Fruit fly (Drosophila melanogaster) whole organism, embryonic: Measurements from ENCODE around the gene ct.
A peak's percentile ranks its signal among the peaks of the same experiment; 100 is the strongest.

Experiments used
- Adf1 ChIP-seq: fragments of 200-800 bp; sonication (Bioruptor generic); IDR thresholded peaks from 2 replicates; pipeline ENCODE4 v1.3.6; 2022; ENCODE audit warnings: missing biosample characterization, missing genetic modification characterization
- CG10321 ChIP-seq: fragments of 200-800 bp; sonication (Bioruptor generic); IDR thresholded peaks from 2 replicates; pipeline ENCODE4 v1.3.6; 2022; ENCODE audit warnings: missing biosample characterization, missing genetic modification characterization
- CG14014 ChIP-seq: fragments of 200-800 bp; sonication (Bioruptor generic); IDR thresholded peaks from 2 replicates; pipeline ENCODE4 v1.3.6; 2022; ENCODE audit warnings: missing biosample characterization, missing genetic modification characterization
- CG15269 ChIP-seq: fragments of 200-800 bp; sonication (Bioruptor generic); optimal IDR thresholded peaks from 2 replicates; lab custom pipeline; 2018; ENCODE audit warnings: missing biosample characterization, mild to moderate bottlenecking, missing genetic modification characterization, moderate library complexity
- CG16813 ChIP-seq: fragments of 200-800 bp; sonication (Bioruptor generic); IDR thresholded peaks from 3 replicates; pipeline ENCODE4 v1.3.6; 2022; ENCODE audit warnings: missing biosample characterization, missing genetic modification characterization; ENCODE audit not compliant: partially characterized antibody
- CG17568 ChIP-seq: fragments of 200-800 bp; sonication (Bioruptor generic); optimal IDR thresholded peaks from 2 replicates; lab custom pipeline; 2018; ENCODE audit warnings: missing biosample characterization, mild to moderate bottlenecking, missing genetic modification characterization, moderate library complexity
- CG17802 ChIP-seq: fragments of 200-800 bp; sonication (Bioruptor generic); optimal IDR thresholded peaks from 2 replicates; lab custom pipeline; 2018; ENCODE audit warnings: missing biosample characterization, mild to moderate bottlenecking, missing genetic modification characterization, moderate library complexity
- CG1792 ChIP-seq: fragments of 200-800 bp; sonication (Bioruptor generic); optimal IDR thresholded peaks from 2 replicates; lab custom pipeline; 2016; ENCODE audit warnings: missing biosample characterization, missing genetic modification characterization
- CG18619 ChIP-seq: fragments of 200-800 bp; sonication (Bioruptor generic); optimal IDR thresholded peaks from 3 replicates; lab custom pipeline; 2017; ENCODE audit warnings: missing biosample characterization, mild to moderate bottlenecking, missing genetic modification characterization
- CG31388 ChIP-seq: fragments of 200-800 bp; sonication (Bioruptor generic); optimal IDR thresholded peaks from 2 replicates; lab custom pipeline; 2016; ENCODE audit warnings: missing biosample characterization, missing genetic modification characterization
- CG3281 ChIP-seq: fragments of 200-800 bp; sonication (Bioruptor generic); optimal IDR thresholded peaks from 3 replicates; lab custom pipeline; 2017; ENCODE audit warnings: missing biosample characterization, mild to moderate bottlenecking, missing genetic modification characterization
- CG4820 ChIP-seq: fragments of 200-800 bp; sonication (Bioruptor generic); optimal IDR thresholded peaks from 3 replicates; lab custom pipeline; 2016; ENCODE audit warnings: missing biosample characterization, missing genetic modification characterization
- CG6683 ChIP-seq: fragments of 200-800 bp; sonication (Bioruptor generic); optimal IDR thresholded peaks from 2 replicates; lab custom pipeline; 2017; ENCODE audit warnings: missing biosample characterization, mild to moderate bottlenecking, missing genetic modification characterization, missing genetic modification reagents
- CG7987 ChIP-seq: fragments of 200-800 bp; sonication (Bioruptor generic); optimal IDR thresholded peaks from 2 replicates; lab custom pipeline; 2018; ENCODE audit warnings: missing biosample characterization, mild to moderate bottlenecking, missing genetic modification characterization, moderate library complexity
- CG8281 ChIP-seq: fragments of 200-800 bp; sonication (Bioruptor generic); optimal IDR thresholded peaks from 2 replicates; lab custom pipeline; 2018; ENCODE audit warnings: missing biosample characterization, mild to moderate bottlenecking, missing genetic modification characterization, moderate library complexity
- CkIIα-i1 ChIP-seq: fragments of 200-800 bp; sonication (Bioruptor generic); IDR thresholded peaks from 2 replicates; pipeline ENCODE4 v1.3.6; 2022; ENCODE audit warnings: missing biosample characterization, missing genetic modification characterization
- Dek ChIP-seq: fragments of 200-800 bp; sonication (Bioruptor generic); optimal IDR thresholded peaks from 3 replicates; lab custom pipeline; 2019; ENCODE audit warnings: missing biosample characterization, mild to moderate bottlenecking, missing genetic modification characterization, moderate library complexity
- E2f1 ChIP-seq: fragments of 200-800 bp; sonication (Bioruptor generic); IDR thresholded peaks from 2 replicates; pipeline ENCODE4 v1.3.6; 2022; ENCODE audit warnings: missing biosample characterization, missing genetic modification characterization
- HLHmδ ChIP-seq: fragments of 200-800 bp; sonication (Bioruptor generic); optimal IDR thresholded peaks from 2 replicates; lab custom pipeline; 2018; ENCODE audit warnings: missing biosample characterization, mild to moderate bottlenecking, missing genetic modification characterization, moderate library complexity
- Lim3 ChIP-seq: fragments of 200-800 bp; sonication (Bioruptor generic); IDR thresholded peaks from 2 replicates; pipeline ENCODE4 v1.3.6; 2022; ENCODE audit warnings: missing biosample characterization, missing genetic modification characterization
- Lpt ChIP-seq: fragments of >200 bp; optimal IDR thresholded peaks from 2 replicates; lab custom pipeline; 2018; ENCODE audit warnings: missing biosample characterization, missing genetic modification characterization
- Mad ChIP-seq: fragments of 200-800 bp; sonication (Bioruptor generic); optimal IDR thresholded peaks from 2 replicates; lab custom pipeline; 2016; ENCODE audit warnings: missing biosample characterization, missing genetic modification characterization
- NFAT ChIP-seq: fragments of 200-800 bp; sonication (Bioruptor generic); IDR thresholded peaks from 2 replicates; pipeline ENCODE4 v1.3.6; 2022; ENCODE audit warnings: missing biosample characterization, missing genetic modification characterization
- Scr ChIP-seq: fragments of 200-800 bp; sonication (Bioruptor generic); IDR thresholded peaks from 2 replicates; pipeline ENCODE4 v1.3.6; 2022; ENCODE audit warnings: missing biosample characterization, missing genetic modification characterization; ENCODE audit not compliant: partially characterized antibody
- Sin3A ChIP-seq: fragments of >200 bp; optimal IDR thresholded peaks from 2 replicates; lab custom pipeline; 2018
- Ssrp ChIP-seq: fragments of 200-800 bp; sonication (Bioruptor generic); optimal IDR thresholded peaks from 2 replicates; lab custom pipeline; 2018; ENCODE audit warnings: missing biosample characterization, mild to moderate bottlenecking, missing genetic modification characterization, moderate library complexity
- aop ChIP-seq: fragments of 200-800 bp; sonication (Bioruptor generic); IDR thresholded peaks from 2 replicates; pipeline ENCODE4 v1.3.6; 2022; ENCODE audit warnings: missing biosample characterization, missing genetic modification characterization
- bigmax ChIP-seq: fragments of 200-800 bp; sonication (Bioruptor generic); optimal IDR thresholded peaks from 2 replicates; lab custom pipeline; 2018; ENCODE audit warnings: missing biosample characterization, mild to moderate bottlenecking, missing genetic modification characterization
- chm ChIP-seq: fragments of 200-800 bp; sonication (Bioruptor generic); IDR thresholded peaks from 2 replicates; pipeline ENCODE4 v1.3.6; 2022; ENCODE audit warnings: missing biosample characterization, missing genetic modification characterization
- croc ChIP-seq: fragments of 200-800 bp; sonication (Bioruptor generic); conservative IDR thresholded peaks from 3 replicates; pipeline ENCODE4 v1.3.6; 2022; ENCODE audit warnings: missing biosample characterization, missing genetic modification characterization
- disco-r ChIP-seq: fragments of 200-800 bp; sonication (Bioruptor generic); optimal IDR thresholded peaks from 2 replicates; lab custom pipeline; 2016; ENCODE audit warnings: missing biosample characterization, missing genetic modification characterization
- emc ChIP-seq: fragments of 200-800 bp; sonication (Bioruptor generic); optimal IDR thresholded peaks from 2 replicates; lab custom pipeline; 2016; ENCODE audit warnings: missing biosample characterization, missing genetic modification characterization
- esg ChIP-seq: fragments of 200-800 bp; sonication (Bioruptor generic); conservative IDR thresholded peaks from 2 replicates; pipeline ENCODE4 v1.3.6; 2022; ENCODE audit warnings: missing biosample characterization, missing genetic modification characterization
- ewg ChIP-seq: fragments of 200-800 bp; sonication (Bioruptor generic); optimal IDR thresholded peaks from 3 replicates; lab custom pipeline; 2017; ENCODE audit warnings: mild to moderate bottlenecking, missing biosample characterization, missing genetic modification reagents, missing genetic modification characterization
- fd3F ChIP-seq: fragments of 200-800 bp; sonication (Bioruptor generic); optimal IDR thresholded peaks from 2 replicates; lab custom pipeline; 2018; ENCODE audit warnings: missing biosample characterization, mild to moderate bottlenecking, missing genetic modification characterization, moderate library complexity
- gsb-n ChIP-seq: fragments of 200-800 bp; sonication (Bioruptor generic); optimal IDR thresholded peaks from 3 replicates; lab custom pipeline; 2018; ENCODE audit warnings: missing biosample characterization, mild to moderate bottlenecking, missing genetic modification characterization
- lab ChIP-seq: fragments of 200-800 bp; sonication (Bioruptor generic); optimal IDR thresholded peaks from 3 replicates; lab custom pipeline; 2017; ENCODE audit warnings: missing biosample characterization, missing genetic modification characterization, mild to moderate bottlenecking, moderate library complexity, missing genetic modification reagents
- lilli ChIP-seq: fragments of 200-800 bp; sonication (Bioruptor generic); optimal IDR thresholded peaks from 3 replicates; lab custom pipeline; 2016; ENCODE audit warnings: missing biosample characterization, missing genetic modification characterization
- lov ChIP-seq, 2 experiments: fragments of 200-800 bp in 1 of 2; fragments of >200 bp in 1 of 2; sonication (Bioruptor generic) in 1 of 2; IDR thresholded peaks in 1 of 2; optimal IDR thresholded peaks in 1 of 2; 2 replicates in 1 of 2; 3 replicates in 1 of 2; pipeline versions ENCODE4 v1.3.6 to Lab custom; 2017 to 2022; ENCODE audit warnings: missing biosample characterization in 1 of 2, missing genetic modification characterization in 1 of 2
- nerfin-2 ChIP-seq: fragments of 200-800 bp; sonication (Bioruptor generic); IDR thresholded peaks from 2 replicates; pipeline ENCODE4 v1.3.6; 2022; ENCODE audit warnings: missing biosample characterization, missing genetic modification characterization; ENCODE audit not compliant: partially characterized antibody
- pfk ChIP-seq: fragments of 200-800 bp; sonication (Bioruptor generic); optimal IDR thresholded peaks from 2 replicates; lab custom pipeline; 2018; ENCODE audit warnings: missing biosample characterization, mild to moderate bottlenecking, missing genetic modification characterization, moderate library complexity
- phol ChIP-seq: fragments of 200-800 bp; sonication (Bioruptor generic); optimal IDR thresholded peaks from 3 replicates; lab custom pipeline; 2018; ENCODE audit warnings: missing biosample characterization, mild to moderate bottlenecking, missing genetic modification characterization, moderate library complexity
- sug ChIP-seq: fragments of 200-800 bp; optimal IDR thresholded peaks from 2 replicates; lab custom pipeline; 2019; ENCODE audit warnings: missing biosample characterization, mild to moderate bottlenecking, missing genetic modification characterization, moderate library complexity
- tgo ChIP-seq: fragments of 200-800 bp; sonication (Bioruptor generic); IDR thresholded peaks from 3 replicates; pipeline ENCODE4 v1.3.6; 2022; ENCODE audit warnings: missing biosample characterization, missing genetic modification characterization
- trem ChIP-seq: fragments of 200-800 bp; optimal IDR thresholded peaks from 3 replicates; lab custom pipeline; 2019; ENCODE audit warnings: missing biosample characterization, mild to moderate bottlenecking, missing genetic modification characterization, moderate library complexity
- ttk ChIP-seq: fragments of 200-800 bp; sonication (Bioruptor generic); IDR thresholded peaks from 2 replicates; pipeline ENCODE4 v2.1.2; 2022; ENCODE audit warnings: missing biosample characterization, missing genetic modification characterization
- wdn ChIP-seq: fragments of 200-800 bp; sonication (Bioruptor generic); IDR thresholded peaks from 2 replicates; pipeline ENCODE4 v1.3.6; 2022; ENCODE audit warnings: missing biosample characterization, missing genetic modification characterization
- wor ChIP-seq: fragments of 200-800 bp; sonication (Bioruptor generic); IDR thresholded peaks from 2 replicates; pipeline ENCODE4 v1.3.6; 2022; ENCODE audit warnings: missing biosample characterization, missing genetic modification characterization

ct gene

DNA sequence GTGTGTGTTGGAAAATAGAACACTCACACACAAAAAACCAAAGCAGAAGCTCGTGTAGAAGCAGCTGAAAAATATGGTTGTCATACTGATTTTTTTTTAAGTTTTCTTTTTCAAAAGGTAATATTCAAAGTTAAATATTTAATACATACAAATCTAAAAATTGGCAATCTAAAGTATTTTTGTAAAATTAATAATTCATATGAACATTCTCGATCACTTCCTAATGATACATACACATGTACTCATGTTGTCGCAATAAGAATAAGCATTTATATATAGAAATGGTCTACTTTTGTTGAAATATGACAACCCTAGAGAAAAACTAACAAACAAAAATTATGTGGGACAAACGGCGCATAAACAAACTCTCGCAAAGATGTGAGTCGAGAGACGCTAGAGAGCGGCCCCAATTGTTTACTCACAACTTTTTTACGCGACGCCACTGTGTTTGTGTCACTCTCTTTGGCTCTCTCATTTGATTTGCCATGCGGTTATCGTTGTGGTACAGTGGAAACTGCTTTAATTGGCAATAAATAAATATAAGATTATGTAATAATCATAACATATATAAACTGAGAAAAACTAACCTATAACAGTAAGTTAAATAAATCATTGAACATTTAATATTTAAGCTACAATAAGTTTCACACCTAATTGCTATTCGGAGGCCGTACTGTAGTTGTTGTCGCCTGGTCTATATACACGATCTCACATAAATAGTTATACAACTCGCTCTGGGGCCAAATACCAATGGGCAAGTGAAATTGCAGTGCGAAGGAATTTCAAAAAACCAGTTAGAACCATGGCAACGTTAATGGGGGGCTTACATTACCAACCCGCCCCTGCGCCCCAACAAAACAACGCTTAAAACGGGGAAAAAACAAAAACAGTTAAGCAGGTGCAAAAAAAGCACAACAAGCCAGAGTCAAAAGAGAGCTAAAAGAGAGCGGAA, 98.4 kb downstream of the ct start (continued):
- TF ChIP-seq CG4820 (GFP tag; lab: Kevin White, UChicago) (peak; percentile 92), CkIIα-i1 (GFP tag; lab: Robert Waterston, UW) (peak; percentile 94), CG15269 (tag; lab: Kevin White, UChicago) (peak; percentile 99), Scr (GFP tag; lab: Robert Waterston, UW) (no peak), Sin3A (no peak), HLHmδ (GFP tag; lab: Kevin White, UChicago) (no peak), Mad (GFP tag; lab: Kevin White, UChicago) (peak; percentile 90), lilli (GFP tag; lab: Kevin White, UChicago) (peak; percentile 90), E2f1 (GFP tag; lab: Robert Waterston, UW) (peak; percentile 98), CG14014 (GFP tag; lab: Robert Waterston, UW) (peak; percentile 99), ewg (GFP tag; lab: Kevin White, UChicago) (peak; percentile 91), aop (GFP tag; lab: Robert Waterston, UW) (peak; percentile 90), wor (GFP tag; lab: Robert Waterston, UW) (peak; percentile 97), Lim3 (GFP tag; lab: Robert Waterston, UW) (peak; percentile 95), CG17568 (GFP tag; lab: Kevin White, UChicago) (peak; percentile 97), NFAT (peak; percentile 98), sug (tag; lab: Kevin White, UChicago) (peak; percentile 99), trem (peak; percentile 94), Ssrp (tag; lab: Kevin White, UChicago) (peak; percentile 93), CG10321 (GFP tag; lab: Robert Waterston, UW) (peak; percentile 85), phol (tag; lab: Kevin White, UChicago) (peak; percentile 96), CG3281 (peak; percentile 98), wdn (GFP tag; lab: Robert Waterston, UW) (peak; percentile 98), bigmax (GFP tag; lab: Kevin White, UChicago) (peak; percentile 60), nerfin-2 (no peak), Lpt (GFP tag; lab: Kevin White, UChicago) (no peak), lab (GFP tag; lab: Kevin White, UChicago) (peak; percentile 99), disco-r (GFP tag; lab: Kevin White, UChicago) (no peak), emc (peak; percentile 85), Dek (tag; lab: Kevin White, UChicago) (peak; percentile 99), chm (GFP tag; lab: Robert Waterston, UW) (peak; percentile 98), ttk (GFP tag; lab: Robert Waterston, UW) (peak; percentile 98), gsb-n (tag; lab: Kevin White, UChicago) (peak; percentile 96), pfk (GFP tag; lab: Kevin White, UChicago) (peak; percentile 77), CG6683 (peak; percentile 96), CG7987 (GFP tag; lab: Kevin White, UChicago) (peak; percentile 96), CG8281 (tag; lab: Kevin White, UChicago) (peak; percentile 88), esg (GFP tag; lab: Robert Waterston, UW) (peak; percentile 98), lov (optimal IDR thresholded peaks at IDR 0.05; lab: Kevin White, UChicago) (no peak), lov (GFP tag; IDR thresholded peaks at IDR 0.05; lab: Robert Waterston, UW) (peak; percentile 97), croc (GFP tag; lab: Robert Waterston, UW) (peak; percentile 96), CG16813 (GFP tag; lab: Robert Waterston, UW) (no peak), tgo (GFP tag; lab: Robert Waterston, UW) (peak; percentile 99), CG17802 (peak; percentile 85), CG31388 (GFP tag; lab: Kevin White, UChicago) (peak; percentile 90), CG1792 (peak; percentile 80), fd3F (GFP tag; lab: Kevin White, UChicago) (peak; percentile 98), Adf1 (GFP tag; lab: Robert Waterston, UW) (peak; percentile 90), CG18619 (GFP tag; lab: Kevin White, UChicago) (peak; percentile 96)
